Worm (Caenorhabditis elegans) whole organism, young adult: ENCODE data around the gene T24C4.5.

Source experiments
- B0336.3 ChIP-seq: fragments of 200-800 bp; sonication (Bioruptor generic); IDR thresholded peaks from 2 replicates; pipeline ENCODE4 v1.3.6; 2022; ENCODE audit warnings: missing genetic modification characterization, missing compliant biosample characterization
- C17E4.6 ChIP-seq: fragments of 200-800 bp; sonication (Bioruptor generic); IDR thresholded peaks from 2 replicates; pipeline ENCODE4 v1.3.6; 2022; ENCODE audit warnings: missing genetic modification reagents, missing genetic modification characterization, missing compliant biosample characterization
- D2030.7 ChIP-seq: fragments of 200-800 bp; sonication (Bioruptor generic); IDR thresholded peaks from 2 replicates; pipeline ENCODE4 v1.3.6; 2022; ENCODE audit warnings: missing genetic modification reagents, missing genetic modification characterization, missing compliant biosample characterization
- F22D6.2 ChIP-seq: sonication (generic microtip); optimal IDR thresholded peaks from 2 replicates; lab custom pipeline; 2016; ENCODE audit warnings: mild to moderate bottlenecking, missing genetic modification characterization, missing compliant biosample characterization
- F37B4.10 ChIP-seq: fragments of 200-800 bp; sonication (Bioruptor generic); IDR thresholded peaks from 2 replicates; pipeline ENCODE4 v1.3.6; 2022; ENCODE audit warnings: missing genetic modification characterization, missing compliant biosample characterization
- F49E8.2 ChIP-seq: sonication (generic microtip); optimal IDR thresholded peaks from 3 replicates; lab custom pipeline; 2017; ENCODE audit warnings: missing genetic modification characterization, mild to moderate bottlenecking, missing compliant biosample characterization, antibody characterized with exemption, moderate library complexity; ENCODE audit not compliant: insufficient read depth
- F55B11.4 ChIP-seq: sonication (generic microtip); optimal IDR thresholded peaks from 2 replicates; lab custom pipeline; 2016; ENCODE audit warnings: missing compliant biosample characterization, missing genetic modification characterization, borderline replicate concordance; ENCODE audit not compliant: insufficient read depth
- T26A5.8 ChIP-seq: sonication (generic microtip); optimal IDR thresholded peaks from 2 replicates; lab custom pipeline; 2016; ENCODE audit warnings: missing genetic modification characterization, missing compliant biosample characterization
- akir-1 ChIP-seq: fragments of 200-800 bp; sonication (Bioruptor generic); optimal IDR thresholded peaks from 2 replicates; lab custom pipeline; 2018; ENCODE audit warnings: mild to moderate bottlenecking, missing genetic modification characterization, moderate library complexity, missing compliant biosample characterization
- aptf-2 ChIP-seq: fragments of 200-800 bp; sonication (Bioruptor generic); conservative IDR thresholded peaks from 2 replicates; pipeline ENCODE4 v1.3.6; 2022; ENCODE audit warnings: missing genetic modification reagents, missing genetic modification characterization, missing compliant biosample characterization
- aptf-3 ChIP-seq: fragments of 200-800 bp; sonication (Bioruptor generic); IDR thresholded peaks from 2 replicates; pipeline ENCODE4 v1.3.6; 2022; ENCODE audit warnings: missing genetic modification characterization, missing compliant biosample characterization
- atf-7 ChIP-seq: sonication (generic microtip); optimal IDR thresholded peaks from 2 replicates; lab custom pipeline; 2017; ENCODE audit warnings: mild to moderate bottlenecking, missing genetic modification characterization, missing compliant biosample characterization
- athp-1 ChIP-seq: sonication (generic microtip); optimal IDR thresholded peaks from 2 replicates; lab custom pipeline; 2017; ENCODE audit warnings: mild to moderate bottlenecking, missing genetic modification characterization, missing compliant biosample characterization
- ccch-3 ChIP-seq: fragments of 200-800 bp; sonication (Bioruptor generic); optimal IDR thresholded peaks from 2 replicates; lab custom pipeline; 2018; ENCODE audit warnings: mild to moderate bottlenecking, missing genetic modification characterization, missing compliant biosample characterization
- cebp-1 ChIP-seq, 2 experiments: fragments of 200-800 bp in 1 of 2; sonication (Bioruptor generic) in 1 of 2; sonication (generic microtip) in 1 of 2; IDR thresholded peaks in 1 of 2; optimal IDR thresholded peaks in 1 of 2; 2 replicates each; pipeline versions ENCODE4 v1.3.6 to Lab custom; 2017 to 2022; ENCODE audit warnings: missing compliant biosample characterization in 2 of 2, missing genetic modification characterization in 2 of 2, mild to moderate bottlenecking in 1 of 2, missing genetic modification reagents in 1 of 2, moderate library complexity in 1 of 2
- ceh-100 ChIP-seq: fragments of 200-800 bp; sonication (Bioruptor generic); IDR thresholded peaks from 2 replicates; pipeline ENCODE4 v1.3.6; 2022; ENCODE audit warnings: missing genetic modification reagents, missing genetic modification characterization, missing compliant biosample characterization
- ceh-40 ChIP-seq: fragments of 200-800 bp; sonication (Bioruptor generic); IDR thresholded peaks from 2 replicates; pipeline ENCODE4 v1.3.6; 2022; ENCODE audit warnings: missing genetic modification characterization, missing compliant biosample characterization
- ceh-91 ChIP-seq: fragments of 200-800 bp; sonication (Bioruptor generic); IDR thresholded peaks from 2 replicates; pipeline ENCODE4 v1.3.6; 2022; ENCODE audit warnings: missing genetic modification reagents, missing genetic modification characterization, missing compliant biosample characterization
- chd-7 ChIP-seq: sonication (generic microtip); optimal IDR thresholded peaks from 2 replicates; lab custom pipeline; 2016; ENCODE audit warnings: mild to moderate bottlenecking, missing genetic modification characterization, moderate library complexity, missing compliant biosample characterization
- die-1 ChIP-seq: sonication (generic microtip); optimal IDR thresholded peaks from 2 replicates; lab custom pipeline; 2016; ENCODE audit warnings: missing genotype, mild to moderate bottlenecking, missing genetic modification characterization, missing compliant biosample characterization
- dox-1 ChIP-seq: fragments of 200-800 bp; sonication (Bioruptor generic); IDR thresholded peaks from 2 replicates; pipeline ENCODE4 v1.3.6; 2022; ENCODE audit warnings: missing genetic modification reagents, missing genetic modification characterization, missing compliant biosample characterization
- efl-1 ChIP-seq: fragments of 150-350 bp; optimal IDR thresholded peaks from 2 replicates; lab custom pipeline; 2014; ENCODE audit warnings: missing biosample characterization, missing genetic modification reagents, missing genetic modification characterization
- egl-44 ChIP-seq: fragments of 200-800 bp; sonication (Bioruptor generic); IDR thresholded peaks from 2 replicates; pipeline ENCODE4 v1.3.6; 2022; ENCODE audit warnings: missing genetic modification reagents, missing genetic modification characterization, missing compliant biosample characterization
- ets-4 ChIP-seq: fragments of 200-800 bp; sonication (Bioruptor generic); optimal IDR thresholded peaks from 2 replicates; lab custom pipeline; 2018; ENCODE audit warnings: mild to moderate bottlenecking, missing genetic modification characterization, missing compliant biosample characterization
- fkh-3 ChIP-seq: sonication (generic microtip); optimal IDR thresholded peaks from 2 replicates; lab custom pipeline; 2016; ENCODE audit warnings: mild to moderate bottlenecking, missing genetic modification characterization, missing compliant biosample characterization
- him-1 ChIP-seq: sonication (generic microtip); optimal IDR thresholded peaks from 2 replicates; lab custom pipeline; 2016; ENCODE audit warnings: missing genotype, missing genetic modification reagents, missing genetic modification characterization, missing compliant biosample characterization
- hmg-20 ChIP-seq: fragments of 200-800 bp; sonication (Bioruptor generic); IDR thresholded peaks from 2 replicates; pipeline ENCODE4 v1.3.6; 2022; ENCODE audit warnings: missing genetic modification reagents, missing genetic modification characterization, missing compliant biosample characterization
- lag-1 ChIP-seq: fragments of 200-800 bp; sonication (Bioruptor generic); IDR thresholded peaks from 2 replicates; pipeline ENCODE4 v1.3.6; 2022; ENCODE audit warnings: missing genetic modification reagents, missing genetic modification characterization, missing compliant biosample characterization
- lin-35 ChIP-seq, 3 experiments: fragments of 150-350 bp in 2 of 3; sonication (generic microtip) in 1 of 3; optimal IDR thresholded peaks; 2 replicates each; lab custom pipeline; 2014 to 2018; ENCODE audit warnings: missing biosample characterization in 3 of 3, missing genetic modification characterization in 3 of 3, missing genetic modification reagents in 3 of 3
- lir-1 ChIP-seq: fragments of 200-800 bp; sonication (Bioruptor generic); conservative IDR thresholded peaks from 2 replicates; pipeline ENCODE4 v1.3.6; 2022; ENCODE audit warnings: missing genetic modification reagents, missing genetic modification characterization, missing compliant biosample characterization
- lsl-1 ChIP-seq: fragments of 200-800 bp; sonication (Bioruptor generic); optimal IDR thresholded peaks from 2 replicates; lab custom pipeline; 2018; ENCODE audit warnings: mild to moderate bottlenecking, missing genetic modification characterization, moderate library complexity, missing compliant biosample characterization
- lsy-27 ChIP-seq: sonication (generic microtip); optimal IDR thresholded peaks from 2 replicates; lab custom pipeline; 2017; ENCODE audit warnings: missing genetic modification characterization, mild to moderate bottlenecking, missing compliant biosample characterization, antibody characterized with exemption, missing genotype, borderline replicate concordance; ENCODE audit not compliant: insufficient read depth
- madf-10 ChIP-seq: sonication (generic microtip); optimal IDR thresholded peaks from 2 replicates; lab custom pipeline; 2016; ENCODE audit warnings: mild to moderate bottlenecking, missing genetic modification characterization, missing compliant biosample characterization
- mcd-1 ChIP-seq: fragments of 200-800 bp; sonication (Bioruptor generic); IDR thresholded peaks from 2 replicates; pipeline ENCODE4 v1.3.6; 2022; ENCODE audit warnings: missing genetic modification reagents, missing genetic modification characterization, missing compliant biosample characterization
- nhr-179 ChIP-seq: sonication (generic microtip); optimal IDR thresholded peaks from 2 replicates; lab custom pipeline; 2016; ENCODE audit warnings: mild to moderate bottlenecking, missing genetic modification characterization, missing compliant biosample characterization
- nhr-80 ChIP-seq: sonication (generic microtip); optimal IDR thresholded peaks from 2 replicates; lab custom pipeline; 2016; ENCODE audit warnings: missing genetic modification characterization, missing compliant biosample characterization
- nhr-90 ChIP-seq: sonication (generic microtip); optimal IDR thresholded peaks from 2 replicates; lab custom pipeline; 2016; ENCODE audit warnings: missing genotype, mild to moderate bottlenecking, missing genetic modification characterization, missing compliant biosample characterization
- pbrm-1 ChIP-seq: fragments of 200-800 bp; sonication (Bioruptor generic); IDR thresholded peaks from 2 replicates; pipeline ENCODE4 v1.3.6; 2022; ENCODE audit warnings: missing genetic modification reagents, missing genetic modification characterization, missing compliant biosample characterization
- repo-1 ChIP-seq: sonication (generic microtip); optimal IDR thresholded peaks from 2 replicates; lab custom pipeline; 2017; ENCODE audit warnings: mild to moderate bottlenecking, missing genetic modification characterization, missing compliant biosample characterization
- rpc-1 ChIP-seq, 2 experiments: fragments of 150-350 bp in 1 of 2; sonication (generic microtip) in 1 of 2; optimal IDR thresholded peaks; 2 replicates each; lab custom pipeline; 2014 to 2018; ENCODE audit warnings: missing biosample characterization in 1 of 2, missing genetic modification characterization in 1 of 2, missing genetic modification reagents in 1 of 2, missing genotype in 1 of 2
- sdz-38 ChIP-seq: sonication (generic microtip); optimal IDR thresholded peaks from 2 replicates; lab custom pipeline; 2016; ENCODE audit warnings: missing genotype, missing genetic modification characterization, missing compliant biosample characterization
- sptf-2 ChIP-seq: fragments of 200-800 bp; sonication (Bioruptor generic); optimal IDR thresholded peaks from 2 replicates; lab custom pipeline; 2018; ENCODE audit warnings: mild to moderate bottlenecking, missing genetic modification characterization, missing compliant biosample characterization
- tbx-9 ChIP-seq: sonication (generic microtip); optimal IDR thresholded peaks from 2 replicates; lab custom pipeline; 2016; ENCODE audit warnings: borderline replicate concordance, missing genetic modification characterization, inconsistent platforms, missing compliant biosample characterization
- ztf-18 ChIP-seq: sonication (generic microtip); optimal IDR thresholded peaks from 2 replicates; lab custom pipeline; 2016; ENCODE audit warnings: missing genotype, mild to moderate bottlenecking, missing genetic modification characterization, missing compliant biosample characterization
- ztf-22 ChIP-seq: fragments of 200-800 bp; sonication (Bioruptor generic); optimal IDR thresholded peaks from 2 replicates; lab custom pipeline; 2018; ENCODE audit warnings: mild to moderate bottlenecking, missing genetic modification characterization, moderate library complexity, missing compliant biosample characterization
- ztf-26 ChIP-seq: sonication (generic microtip); optimal IDR thresholded peaks from 2 replicates; lab custom pipeline; 2017; ENCODE audit warnings: missing genetic modification characterization, missing compliant biosample characterization
- ztf-28 ChIP-seq: fragments of 200-800 bp; sonication (Bioruptor generic); IDR thresholded peaks from 2 replicates; pipeline ENCODE4 v1.3.6; 2022; ENCODE audit warnings: missing genetic modification reagents, missing genetic modification characterization, missing compliant biosample characterization
- ztf-6 ChIP-seq: fragments of 200-800 bp; sonication (Bioruptor generic); IDR thresholded peaks from 2 replicates; pipeline ENCODE4 v1.3.6; 2022; ENCODE audit warnings: missing genetic modification reagents, missing genetic modification characterization, missing compliant biosample characterization

The T24C4.5 gene

DNA sequence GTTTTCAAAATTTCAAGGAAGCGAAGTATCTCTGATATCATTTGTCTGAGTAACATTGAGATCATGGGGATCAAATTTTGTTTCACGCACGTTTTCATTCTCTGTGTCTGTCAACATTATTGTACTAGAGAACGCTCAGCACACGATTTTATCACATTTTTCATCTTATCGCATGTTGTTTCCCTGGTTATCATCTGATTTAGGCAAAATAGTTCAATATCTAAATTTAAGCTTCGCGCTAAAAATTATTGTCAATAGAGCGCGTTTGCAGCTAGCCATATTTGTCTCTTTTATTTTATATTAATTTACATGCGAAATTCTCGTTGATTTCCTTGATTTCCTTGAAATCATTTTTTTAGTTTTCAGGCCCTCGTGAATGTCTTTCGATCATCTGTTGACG, 34.0 kb downstream of the T24C4.5 start, which contains the start of gene K02F3.2 (continued):
- TF ChIP-seq ztf-6 (GFP tag; lab: Robert Waterston, UW) (no peak), lsl-1 (GFP tag; lab: Kevin White, UChicago) (no peak), ztf-26 (peak; percentile 39), ceh-91 (GFP tag; lab: Robert Waterston, UW) (no peak), F22D6.2 (tag; lab: Kevin White, UChicago) (no peak), mcd-1 (GFP tag; lab: Robert Waterston, UW) (peak; percentile 91), F55B11.4 (tag; lab: Kevin White, UChicago) (no peak), him-1 (tag; lab: Kevin White, UChicago) (no peak), nhr-179 (tag; lab: Kevin White, UChicago) (no peak), ztf-22 (GFP tag; lab: Kevin White, UChicago) (no peak), atf-7 (tag; lab: Kevin White, UChicago) (no peak), lir-1 (GFP tag; lab: Robert Waterston, UW) (no peak), nhr-80 (tag; lab: Kevin White, UChicago) (peak; percentile 48), pbrm-1 (GFP tag; lab: Robert Waterston, UW) (no peak), sptf-2 (GFP tag; lab: Kevin White, UChicago) (no peak), efl-1 (GFP tag; lab: Kevin White, UChicago) (peak; percentile 57), ets-4 (GFP tag; lab: Kevin White, UChicago) (no peak), fkh-3 (tag; lab: Kevin White, UChicago) (no peak), sdz-38 (tag; lab: Kevin White, UChicago) (no peak), lin-35 (GFP tag; optimal IDR thresholded peaks at IDR 0.05; lab: Kevin White, UChicago) (peak in 1 of 3 experiments; percentile 68), C17E4.6 (no peak), madf-10 (tag; lab: Kevin White, UChicago) (no peak), chd-7 (tag; lab: Kevin White, UChicago) (no peak), egl-44 (GFP tag; lab: Robert Waterston, UW) (no peak), T26A5.8 (no peak), athp-1 (tag; lab: Kevin White, UChicago) (no peak), rpc-1 (optimal IDR thresholded peaks at IDR 0.05; lab: Kevin White, UChicago) (no peak), rpc-1 (tag; optimal IDR thresholded peaks at IDR 0.05; lab: Kevin White, UChicago) (no peak), F37B4.10 (GFP tag; lab: Robert Waterston, UW) (no peak), akir-1 (no peak), F49E8.2 (tag; lab: Kevin White, UChicago) (no peak), nhr-90 (tag; lab: Kevin White, UChicago) (no peak), ztf-18 (tag; lab: Kevin White, UChicago) (no peak), cebp-1 (GFP tag; IDR thresholded peaks at IDR 0.05; lab: Robert Waterston, UW) (no peak), cebp-1 (tag; optimal IDR thresholded peaks at IDR 0.05; lab: Kevin White, UChicago) (peak; percentile 30), lsy-27 (tag; lab: Kevin White, UChicago) (no peak), ceh-100 (GFP tag; lab: Robert Waterston, UW) (no peak), ztf-28 (GFP tag; lab: Robert Waterston, UW) (no peak), aptf-3 (GFP tag; lab: Robert Waterston, UW) (no peak)

DNA sequence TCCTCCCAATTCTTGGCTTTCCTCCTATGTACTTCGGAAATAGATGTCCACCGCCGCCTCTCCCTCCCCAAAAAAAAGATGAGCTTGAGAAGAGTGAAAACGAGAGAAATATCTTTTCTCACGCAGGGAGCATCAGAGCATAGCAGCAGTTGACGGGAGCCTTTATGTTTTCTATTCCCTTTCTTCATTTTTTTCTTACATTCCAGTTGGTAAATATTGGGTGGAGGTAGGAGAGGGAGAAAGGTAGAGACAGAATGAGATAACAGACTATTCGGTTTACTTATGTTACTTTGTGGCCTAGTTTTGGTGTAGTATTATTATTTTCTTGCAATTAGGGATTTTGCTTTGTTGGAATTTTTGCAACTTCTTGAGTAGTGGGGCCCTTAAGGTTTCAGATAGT, 35.0 kb downstream of the T24C4.5 start:
- no peak for TF ChIP-seq mcd-1 (GFP tag; lab: Robert Waterston, UW)
- no peak for TF ChIP-seq lag-1
- TF ChIP-seq ets-4 (GFP tag; lab: Kevin White, UChicago): no peak
- no peak for TF ChIP-seq nhr-80 (tag; lab: Kevin White, UChicago)
- TF ChIP-seq efl-1 (GFP tag; lab: Kevin White, UChicago): no peak
- TF ChIP-seq tbx-9 (tag; lab: Kevin White, UChicago): no peak
- TF ChIP-seq B0336.3: no peak
- TF ChIP-seq hmg-20 (GFP tag; lab: Robert Waterston, UW): no peak
- no peak for TF ChIP-seq dox-1
- no peak for TF ChIP-seq D2030.7 (GFP tag; lab: Robert Waterston, UW)
- TF ChIP-seq cebp-1 (GFP tag; IDR thresholded peaks at IDR 0.05; lab: Robert Waterston, UW): no peak
- TF ChIP-seq cebp-1 (tag; optimal IDR thresholded peaks at IDR 0.05; lab: Kevin White, UChicago): no peak
- no peak for TF ChIP-seq die-1 (tag; lab: Kevin White, UChicago)
- no peak for TF ChIP-seq ceh-40 (GFP tag; lab: Robert Waterston, UW)
- no peak for TF ChIP-seq aptf-2 (GFP tag; lab: Robert Waterston, UW)
- TF ChIP-seq ccch-3 (GFP tag; lab: Kevin White, UChicago): no peak
- no peak for TF ChIP-seq repo-1 (tag; lab: Kevin White, UChicago)
- TF ChIP-seq, all 124 proteins: peak for 0
